Worm (Caenorhabditis elegans) whole organism, young adult: ENCODE data around the gene Y45G5AM.6.

Experiments used
- B0019.2 ChIP-seq: fragments of 200-800 bp; sonication (Bioruptor generic); conservative IDR thresholded peaks from 2 replicates; pipeline ENCODE4 v1.3.6; 2022; ENCODE audit warnings: missing genetic modification reagents, missing genetic modification characterization, missing compliant biosample characterization
- B0035.1 ChIP-seq: sonication (generic microtip); optimal IDR thresholded peaks from 2 replicates; lab custom pipeline; 2016; ENCODE audit warnings: missing genetic modification characterization, mild to moderate bottlenecking, missing compliant biosample characterization, missing genotype, missing genetic modification reagents
- B0336.3 ChIP-seq: fragments of 200-800 bp; sonication (Bioruptor generic); IDR thresholded peaks from 2 replicates; pipeline ENCODE4 v1.3.6; 2022; ENCODE audit warnings: missing genetic modification characterization, missing compliant biosample characterization
- D2030.7 ChIP-seq: fragments of 200-800 bp; sonication (Bioruptor generic); IDR thresholded peaks from 2 replicates; pipeline ENCODE4 v1.3.6; 2022; ENCODE audit warnings: missing genetic modification reagents, missing genetic modification characterization, missing compliant biosample characterization
- F33H1.4 ChIP-seq: fragments of 200-800 bp; sonication (Bioruptor generic); IDR thresholded peaks from 2 replicates; pipeline ENCODE4 v1.3.6; 2022; ENCODE audit warnings: missing genetic modification reagents, missing genetic modification characterization, missing compliant biosample characterization
- F52B5.7 ChIP-seq: sonication (generic microtip); optimal IDR thresholded peaks from 2 replicates; lab custom pipeline; 2016; ENCODE audit warnings: mild to moderate bottlenecking, missing genetic modification characterization, missing compliant biosample characterization
- F55B11.4 ChIP-seq: sonication (generic microtip); optimal IDR thresholded peaks from 2 replicates; lab custom pipeline; 2016; ENCODE audit warnings: missing compliant biosample characterization, missing genetic modification characterization, borderline replicate concordance; ENCODE audit not compliant: insufficient read depth
- K11D2.4 ChIP-seq: fragments of 200-800 bp; sonication (Bioruptor generic); IDR thresholded peaks from 2 replicates; pipeline ENCODE4 v1.3.6; 2022; ENCODE audit warnings: missing genetic modification reagents, missing genetic modification characterization, missing compliant biosample characterization
- T26A5.8 ChIP-seq: sonication (generic microtip); optimal IDR thresholded peaks from 2 replicates; lab custom pipeline; 2016; ENCODE audit warnings: missing genetic modification characterization, missing compliant biosample characterization
- Y53F4B.3 ChIP-seq: fragments of 200-800 bp; sonication (Bioruptor generic); IDR thresholded peaks from 2 replicates; pipeline ENCODE4 v1.3.6; 2022; ENCODE audit warnings: missing genetic modification reagents, missing genetic modification characterization, missing compliant biosample characterization
- Y56A3A.18 ChIP-seq: fragments of 200-800 bp; sonication (Bioruptor generic); IDR thresholded peaks from 2 replicates; pipeline ENCODE4 v1.3.6; 2022; ENCODE audit warnings: missing genetic modification reagents, missing genetic modification characterization, missing compliant biosample characterization
- ZK185.1 ChIP-seq: sonication (generic microtip); optimal IDR thresholded peaks from 2 replicates; lab custom pipeline; 2016; ENCODE audit warnings: mild to moderate bottlenecking, missing genetic modification characterization, missing compliant biosample characterization; ENCODE audit not compliant: poor library complexity, severe bottlenecking
- aptf-2 ChIP-seq: fragments of 200-800 bp; sonication (Bioruptor generic); conservative IDR thresholded peaks from 2 replicates; pipeline ENCODE4 v1.3.6; 2022; ENCODE audit warnings: missing genetic modification reagents, missing genetic modification characterization, missing compliant biosample characterization
- attf-5 ChIP-seq: fragments of 200-800 bp; sonication (Bioruptor generic); optimal IDR thresholded peaks from 2 replicates; lab custom pipeline; 2018; ENCODE audit warnings: mild to moderate bottlenecking, missing genetic modification characterization, missing compliant biosample characterization
- bed-1 ChIP-seq: fragments of 200-800 bp; sonication (Bioruptor generic); IDR thresholded peaks from 2 replicates; pipeline ENCODE4 v1.3.6; 2022; ENCODE audit warnings: missing genetic modification reagents, missing genetic modification characterization, missing compliant biosample characterization
- bed-2 ChIP-seq: fragments of 200-800 bp; sonication (Bioruptor generic); IDR thresholded peaks from 2 replicates; pipeline ENCODE4 v1.3.6; 2022; ENCODE audit warnings: missing genetic modification reagents, missing genetic modification characterization, missing compliant biosample characterization
- ceh-27 ChIP-seq: fragments of 200-800 bp; sonication (Bioruptor generic); optimal IDR thresholded peaks from 2 replicates; lab custom pipeline; 2018; ENCODE audit warnings: mild to moderate bottlenecking, missing genetic modification characterization, moderate library complexity, missing compliant biosample characterization
- ceh-79 ChIP-seq: sonication (generic microtip); optimal IDR thresholded peaks from 2 replicates; lab custom pipeline; 2017; ENCODE audit warnings: mild to moderate bottlenecking, missing genetic modification characterization, missing compliant biosample characterization
- ceh-91 ChIP-seq: fragments of 200-800 bp; sonication (Bioruptor generic); IDR thresholded peaks from 2 replicates; pipeline ENCODE4 v1.3.6; 2022; ENCODE audit warnings: missing genetic modification reagents, missing genetic modification characterization, missing compliant biosample characterization
- dpl-1 ChIP-seq: fragments of 150-350 bp; optimal IDR thresholded peaks from 2 replicates; lab custom pipeline; 2014; ENCODE audit warnings: missing biosample characterization, missing genetic modification reagents, missing genetic modification characterization
- egrh-3 ChIP-seq: fragments of 200-800 bp; sonication (Bioruptor generic); IDR thresholded peaks from 2 replicates; pipeline ENCODE4 v1.3.6; 2022; ENCODE audit warnings: missing genetic modification reagents, missing genetic modification characterization, missing compliant biosample characterization
- him-1 ChIP-seq: sonication (generic microtip); optimal IDR thresholded peaks from 2 replicates; lab custom pipeline; 2016; ENCODE audit warnings: missing genotype, missing genetic modification reagents, missing genetic modification characterization, missing compliant biosample characterization
- hlh-12 ChIP-seq: sonication (generic microtip); optimal IDR thresholded peaks from 2 replicates; lab custom pipeline; 2016; ENCODE audit warnings: missing genetic modification characterization, missing compliant biosample characterization
- hmg-1.2 ChIP-seq: fragments of 200-800 bp; sonication (Bioruptor generic); IDR thresholded peaks from 2 replicates; pipeline ENCODE4 v1.3.6; 2022; ENCODE audit warnings: missing genetic modification reagents, missing genetic modification characterization, missing compliant biosample characterization
- lin-40 ChIP-seq: sonication (generic microtip); optimal IDR thresholded peaks from 2 replicates; lab custom pipeline; 2016; ENCODE audit warnings: missing genetic modification characterization, mild to moderate bottlenecking, missing compliant biosample characterization, missing genotype, missing genetic modification reagents
- lin-54 ChIP-seq: fragments of 200-800 bp; sonication (Bioruptor generic); optimal IDR thresholded peaks from 2 replicates; lab custom pipeline; 2018; ENCODE audit warnings: mild to moderate bottlenecking, missing genetic modification characterization, missing compliant biosample characterization
- madf-6 ChIP-seq: fragments of 200-800 bp; sonication (Bioruptor generic); IDR thresholded peaks from 2 replicates; pipeline ENCODE4 v1.3.6; 2022; ENCODE audit warnings: missing genetic modification reagents, missing genetic modification characterization, missing compliant biosample characterization
- madf-8 ChIP-seq: fragments of 200-800 bp; sonication (Bioruptor generic); conservative IDR thresholded peaks from 2 replicates; pipeline ENCODE4 v1.3.6; 2022; ENCODE audit warnings: missing genetic modification reagents, missing genetic modification characterization, missing compliant biosample characterization
- nfya-1 ChIP-seq: sonication (generic microtip); optimal IDR thresholded peaks from 2 replicates; lab custom pipeline; 2017; ENCODE audit warnings: antibody characterized with exemption, missing compliant biosample characterization, missing genetic modification characterization, borderline replicate concordance; ENCODE audit not compliant: insufficient read depth
- nfyb-1 ChIP-seq: fragments of 200-800 bp; sonication (Bioruptor generic); IDR thresholded peaks from 2 replicates; pipeline ENCODE4 v1.3.6; 2022; ENCODE audit warnings: missing genetic modification reagents, missing genetic modification characterization, missing compliant biosample characterization
- nhr-120 ChIP-seq: fragments of 200-800 bp; sonication (Bioruptor generic); IDR thresholded peaks from 2 replicates; pipeline ENCODE4 v1.3.6; 2022; ENCODE audit warnings: missing genetic modification characterization, missing compliant biosample characterization
- pbrm-1 ChIP-seq: fragments of 200-800 bp; sonication (Bioruptor generic); IDR thresholded peaks from 2 replicates; pipeline ENCODE4 v1.3.6; 2022; ENCODE audit warnings: missing genetic modification reagents, missing genetic modification characterization, missing compliant biosample characterization
- repo-1 ChIP-seq: sonication (generic microtip); optimal IDR thresholded peaks from 2 replicates; lab custom pipeline; 2017; ENCODE audit warnings: mild to moderate bottlenecking, missing genetic modification characterization, missing compliant biosample characterization
- somi-1 ChIP-seq: fragments of 200-800 bp; sonication (Bioruptor generic); optimal IDR thresholded peaks from 2 replicates; lab custom pipeline; 2018; ENCODE audit warnings: mild to moderate bottlenecking, missing genetic modification characterization, missing compliant biosample characterization
- zfh-2 ChIP-seq: fragments of 200-800 bp; sonication (Bioruptor generic); conservative IDR thresholded peaks from 2 replicates; pipeline ENCODE4 v1.3.6; 2022; ENCODE audit warnings: missing genetic modification reagents, missing genetic modification characterization, missing compliant biosample characterization
- ztf-26 ChIP-seq: sonication (generic microtip); optimal IDR thresholded peaks from 2 replicates; lab custom pipeline; 2017; ENCODE audit warnings: missing genetic modification characterization, missing compliant biosample characterization
- ztf-28 ChIP-seq: fragments of 200-800 bp; sonication (Bioruptor generic); IDR thresholded peaks from 2 replicates; pipeline ENCODE4 v1.3.6; 2022; ENCODE audit warnings: missing genetic modification reagents, missing genetic modification characterization, missing compliant biosample characterization

Y45G5AM.6 gene

ce11 chrV:4122415-4122814 lies 29.7 kb downstream of the Y45G5AM.6 start, which contains the start of gene phat-5:
TSS of gene phat-5 (minus strand) at chrV:4122515.
- no peak for TF ChIP-seq zfh-2 (GFP tag; lab: Robert Waterston, UW)
- no peak for TF ChIP-seq dpl-1 (GFP tag; lab: Kevin White, UChicago)
- no peak for TF ChIP-seq nfya-1
- TF ChIP-seq bed-2 (GFP tag; lab: Robert Waterston, UW) = no peak
- TF ChIP-seq bed-1 (GFP tag; lab: Robert Waterston, UW) = no peak
- no peak for TF ChIP-seq hmg-1.2 (GFP tag; lab: Robert Waterston, UW)
- TF ChIP-seq ztf-28 (GFP tag; lab: Robert Waterston, UW) = no peak
- TF ChIP-seq B0336.3 (GFP tag; lab: Robert Waterston, UW) = no peak
- no peak for TF ChIP-seq F33H1.4 (GFP tag; lab: Robert Waterston, UW)

- TF ChIP-seq D2030.7 (GFP tag; lab: Robert Waterston, UW) = no peak
- TF ChIP-seq ZK185.1 (tag; lab: Kevin White, UChicago) = no peak
- TF ChIP-seq B0019.2 (GFP tag; lab: Robert Waterston, UW) = no peak
- TF ChIP-seq ceh-79 (tag; lab: Kevin White, UChicago) = no peak
- no peak for TF ChIP-seq Y56A3A.18
- TF ChIP-seq F52B5.7 = no peak
- no peak for TF ChIP-seq dpl-1 (GFP tag; lab: Kevin White, UChicago)
- no peak for TF ChIP-seq egrh-3 (GFP tag; lab: Robert Waterston, UW)
- TF ChIP-seq lin-40 = no peak
- no peak for TF ChIP-seq him-1 (tag; lab: Kevin White, UChicago)
- TF ChIP-seq hlh-12 = no peak
- TF ChIP-seq pbrm-1 (GFP tag; lab: Robert Waterston, UW) = no peak
- TF ChIP-seq madf-6 (GFP tag; lab: Robert Waterston, UW) = no peak
- TF ChIP-seq nfyb-1 (GFP tag; lab: Robert Waterston, UW) = no peak
- no peak for TF ChIP-seq T26A5.8 (tag; lab: Kevin White, UChicago)
- no peak for TF ChIP-seq B0035.1 (tag; lab: Kevin White, UChicago)
- TF ChIP-seq Y53F4B.3 (GFP tag; lab: Robert Waterston, UW) = no peak
Observed at ce11 chrV:4120629-4121028, 31.5 kb downstream of the Y45G5AM.6 start, which contains the start of gene T05B4.10. TSS of gene T05B4.10 (minus strand) at chrV:4120729.

DNA sequence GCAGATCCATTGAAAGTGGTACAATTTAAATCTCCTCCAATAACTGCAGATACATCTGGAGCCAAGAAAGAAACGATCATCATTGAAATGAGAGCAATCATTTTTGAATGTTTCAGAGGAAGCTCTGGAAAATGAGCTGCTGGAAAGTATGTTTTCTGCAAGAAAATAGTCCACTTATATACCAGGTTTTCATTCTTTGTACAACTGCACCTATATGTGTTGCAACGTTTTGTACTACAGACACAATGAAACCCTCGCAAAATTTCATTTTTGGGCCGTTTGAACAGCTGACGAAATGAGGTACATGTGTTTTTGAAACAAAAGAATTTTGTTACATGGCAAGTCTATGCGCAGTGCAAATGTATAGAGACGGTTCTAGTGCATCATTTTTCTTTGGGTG lies 33.8 kb downstream of the Y45G5AM.6 start, which contains the start of gene T05B4.9:
T05B4.9 (minus strand) TSS at position 101 of the 400 bp plus-strand sequence.
- TF ChIP-seq somi-1 (GFP tag; lab: Kevin White, UChicago) = no peak
- TF ChIP-seq, all 124 proteins: peak for 0

DNA sequence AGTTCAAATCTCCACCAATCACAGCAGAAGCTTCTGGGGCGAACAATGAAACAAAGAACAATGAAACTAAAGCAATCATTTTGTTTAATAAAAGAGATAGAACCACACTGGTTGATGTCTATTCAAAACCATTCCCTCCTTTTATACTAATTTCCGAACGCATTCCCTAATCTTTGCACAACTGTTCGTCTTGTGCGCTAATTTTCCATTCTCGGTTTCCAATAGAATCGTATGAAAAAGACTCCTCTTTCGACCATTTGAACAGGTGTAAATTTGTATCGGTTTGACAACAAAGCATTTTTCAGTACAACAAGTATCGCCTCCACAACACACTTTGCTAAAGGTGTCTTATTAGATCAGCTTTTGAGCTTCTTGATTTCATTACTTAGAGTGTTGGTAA lies 36.0 kb downstream of the Y45G5AM.6 start, which contains the start of gene T05B4.8:
T05B4.8 (minus strand) TSS at position 101 of the 400 bp plus-strand sequence.
- TF ChIP-seq F55B11.4 (tag; lab: Kevin White, UChicago) = no peak

ce11 chrV:4114627-4115026 lies 37.5 kb downstream of the Y45G5AM.6 start, which contains the start of gene srw-133:
TSS of gene srw-133 (minus strand) at chrV:4114727.
- TF ChIP-seq attf-5 (no peak), nhr-120 (no peak), K11D2.4 (GFP tag; lab: Robert Waterston, UW) (no peak), aptf-2 (no peak), madf-8 (GFP tag; lab: Robert Waterston, UW) (no peak), ceh-91 (GFP tag; lab: Robert Waterston, UW) (no peak), ztf-26 (tag; lab: Kevin White, UChicago) (no peak), lin-54 (GFP tag; lab: Kevin White, UChicago) (no peak), ceh-27 (GFP tag; lab: Kevin White, UChicago) (no peak), repo-1 (tag; lab: Kevin White, UChicago) (no peak), B0336.3 (GFP tag; lab: Robert Waterston, UW) (no peak)
